Fruit fly (Drosophila melanogaster) whole organism, embryonic: ENCODE measurements around the gene CG7120.

Source experiments
- ATbp ChIP-seq: fragments of 200-800 bp; sonication (Bioruptor generic); optimal IDR thresholded peaks from 2 replicates; lab custom pipeline; 2017; ENCODE audit warnings: missing biosample characterization, mild to moderate bottlenecking, missing genetic modification characterization, missing genetic modification reagents
- Aef1 ChIP-seq: fragments of 200-800 bp; sonication (Bioruptor generic); IDR thresholded peaks from 3 replicates; pipeline ENCODE4 v1.3.6; 2022; ENCODE audit warnings: missing biosample characterization, missing genetic modification characterization
- Asciz ChIP-seq: fragments of 200-800 bp; sonication (Bioruptor generic); optimal IDR thresholded peaks from 2 replicates; lab custom pipeline; 2017; ENCODE audit warnings: missing biosample characterization, mild to moderate bottlenecking, missing genetic modification characterization, missing genetic modification reagents
- CG10431 ChIP-seq: fragments of 200-800 bp; sonication (Bioruptor generic); optimal IDR thresholded peaks from 3 replicates; lab custom pipeline; 2018; ENCODE audit warnings: missing biosample characterization, mild to moderate bottlenecking, missing genetic modification characterization
- CG11247 ChIP-seq: fragments of 200-800 bp; sonication (Bioruptor generic); IDR thresholded peaks from 2 replicates; pipeline ENCODE4 v1.3.6; 2022; ENCODE audit warnings: missing biosample characterization, missing genetic modification characterization
- CG11504 ChIP-seq: fragments of 200-800 bp; sonication (Bioruptor generic); optimal IDR thresholded peaks from 3 replicates; lab custom pipeline; 2019; ENCODE audit warnings: missing biosample characterization, mild to moderate bottlenecking, missing genetic modification characterization, moderate library complexity
- CG12155 ChIP-seq: fragments of 200-800 bp; sonication (Bioruptor generic); optimal IDR thresholded peaks from 3 replicates; lab custom pipeline; 2016; ENCODE audit warnings: missing biosample characterization, missing genetic modification characterization
- CG12236 ChIP-seq: fragments of 200-800 bp; sonication (Bioruptor generic); optimal IDR thresholded peaks from 2 replicates; lab custom pipeline; 2016; ENCODE audit warnings: missing biosample characterization, missing genetic modification characterization
- CG12299 ChIP-seq: fragments of 200-800 bp; sonication (Bioruptor generic); optimal IDR thresholded peaks from 2 replicates; lab custom pipeline; 2018; ENCODE audit warnings: missing biosample characterization, mild to moderate bottlenecking, missing genetic modification characterization
- CG12744 ChIP-seq: fragments of 200-800 bp; sonication (Bioruptor generic); optimal IDR thresholded peaks from 2 replicates; lab custom pipeline; 2016; ENCODE audit warnings: missing biosample characterization, missing genetic modification characterization
- CG13123 ChIP-seq: fragments of 200-800 bp; sonication (Bioruptor generic); optimal IDR thresholded peaks from 2 replicates; lab custom pipeline; 2016; ENCODE audit warnings: missing biosample characterization, missing genetic modification characterization
- CG14710 ChIP-seq: fragments of 200-800 bp; sonication (Bioruptor generic); optimal IDR thresholded peaks from 3 replicates; lab custom pipeline; 2019; ENCODE audit warnings: missing biosample characterization, mild to moderate bottlenecking, missing genetic modification characterization, moderate library complexity
- CG17829 ChIP-seq: fragments of 200-800 bp; optimal IDR thresholded peaks from 2 replicates; lab custom pipeline; 2019; ENCODE audit warnings: missing biosample characterization, mild to moderate bottlenecking, missing genetic modification characterization, moderate library complexity
- CG18599 ChIP-seq: fragments of 200-800 bp; sonication (Bioruptor generic); optimal IDR thresholded peaks from 3 replicates; lab custom pipeline; 2017; ENCODE audit warnings: missing biosample characterization, missing genetic modification characterization, mild to moderate bottlenecking, moderate library complexity, missing genetic modification reagents
- CG4820 ChIP-seq: fragments of 200-800 bp; sonication (Bioruptor generic); optimal IDR thresholded peaks from 3 replicates; lab custom pipeline; 2016; ENCODE audit warnings: missing biosample characterization, missing genetic modification characterization
- CG8281 ChIP-seq: fragments of 200-800 bp; sonication (Bioruptor generic); optimal IDR thresholded peaks from 2 replicates; lab custom pipeline; 2018; ENCODE audit warnings: missing biosample characterization, mild to moderate bottlenecking, missing genetic modification characterization, moderate library complexity
- CG8388 ChIP-seq: fragments of 200-800 bp; sonication (Bioruptor generic); optimal IDR thresholded peaks from 2 replicates; lab custom pipeline; 2019; ENCODE audit warnings: missing biosample characterization, mild to moderate bottlenecking, missing genetic modification characterization, moderate library complexity
- CG9727 ChIP-seq: fragments of 200-800 bp; sonication (Bioruptor generic); optimal IDR thresholded peaks from 3 replicates; lab custom pipeline; 2017; ENCODE audit warnings: missing biosample characterization, mild to moderate bottlenecking, missing genetic modification characterization
- CG9932 ChIP-seq: fragments of 200-800 bp; sonication (Bioruptor generic); IDR thresholded peaks from 2 replicates; pipeline ENCODE4 v1.3.6; 2022; ENCODE audit warnings: missing biosample characterization, missing genetic modification characterization
- Camta ChIP-seq: fragments of 200-800 bp; sonication (Bioruptor generic); optimal IDR thresholded peaks from 2 replicates; lab custom pipeline; 2016; ENCODE audit warnings: missing biosample characterization, missing genetic modification characterization
- D ChIP-seq, 2 experiments: fragments of 200-800 bp in 1 of 2; fragments of >200 bp in 1 of 2; sonication (Bioruptor generic) in 1 of 2; optimal IDR thresholded peaks; 2 replicates in 1 of 2; 3 replicates in 1 of 2; lab custom pipeline; 2017; ENCODE audit warnings: mild to moderate bottlenecking in 1 of 2, missing biosample characterization in 1 of 2, missing genetic modification characterization in 1 of 2, missing genetic modification reagents in 1 of 2
- Dip2 ChIP-seq: fragments of 200-800 bp; sonication (Bioruptor generic); IDR thresholded peaks from 2 replicates; pipeline ENCODE4 v1.3.6; 2022; ENCODE audit warnings: missing biosample characterization, missing genetic modification characterization
- E2f2 ChIP-seq: fragments of 200-800 bp; sonication (Bioruptor generic); IDR thresholded peaks from 2 replicates; pipeline ENCODE4 v1.3.6; 2022; ENCODE audit warnings: missing biosample characterization, missing genetic modification characterization
- GATAe ChIP-seq: fragments of 200-800 bp; sonication (Bioruptor generic); conservative IDR thresholded peaks from 2 replicates; pipeline ENCODE4 v1.3.6; 2022; ENCODE audit warnings: missing biosample characterization, missing genetic modification characterization
- Gsc ChIP-seq: fragments of 200-800 bp; sonication (Bioruptor generic); IDR thresholded peaks from 2 replicates; pipeline ENCODE4 v1.3.6; 2022; ENCODE audit warnings: missing biosample characterization, missing genetic modification characterization
- H15 ChIP-seq: fragments of 200-800 bp; sonication (Bioruptor generic); IDR thresholded peaks from 3 replicates; pipeline ENCODE4 v1.3.6; 2022; ENCODE audit warnings: missing biosample characterization, missing genetic modification characterization
- Hsf ChIP-seq: fragments of 200-800 bp; sonication (Bioruptor generic); optimal IDR thresholded peaks from 3 replicates; lab custom pipeline; 2016; ENCODE audit warnings: missing biosample characterization, missing genetic modification characterization
- Jarid2 ChIP-seq: fragments of 200-800 bp; sonication (Bioruptor generic); optimal IDR thresholded peaks from 3 replicates; lab custom pipeline; 2017; ENCODE audit warnings: mild to moderate bottlenecking, missing biosample characterization, missing genetic modification reagents, missing genetic modification characterization
- MESR4 ChIP-seq: fragments of 200-800 bp; sonication (Bioruptor generic); optimal IDR thresholded peaks from 2 replicates; lab custom pipeline; 2018; ENCODE audit warnings: missing biosample characterization, mild to moderate bottlenecking, missing genetic modification characterization, moderate library complexity
- Mes4 ChIP-seq: fragments of 200-800 bp; sonication (Bioruptor generic); optimal IDR thresholded peaks from 2 replicates; lab custom pipeline; 2016; ENCODE audit warnings: missing biosample characterization, missing genetic modification characterization
- Mrtf ChIP-seq: fragments of 200-800 bp; sonication (Bioruptor generic); IDR thresholded peaks from 3 replicates; pipeline ENCODE4 v1.3.6; 2022; ENCODE audit warnings: missing biosample characterization, missing genetic modification characterization
- Nf-YC ChIP-seq: fragments of 200-800 bp; optimal IDR thresholded peaks from 3 replicates; lab custom pipeline; 2019; ENCODE audit warnings: missing biosample characterization, mild to moderate bottlenecking, missing genetic modification characterization, moderate library complexity
- Rx ChIP-seq: fragments of 200-800 bp; sonication (Bioruptor generic); IDR thresholded peaks from 2 replicates; pipeline ENCODE4 v1.3.6; 2022; ENCODE audit warnings: missing biosample characterization, missing genetic modification characterization
- Sox100B ChIP-seq: fragments of 200-800 bp; sonication (Bioruptor generic); optimal IDR thresholded peaks from 3 replicates; lab custom pipeline; 2018; ENCODE audit warnings: missing biosample characterization, mild to moderate bottlenecking, missing genetic modification characterization
- bsh ChIP-seq, 2 experiments: fragments of 200-800 bp; sonication (Bioruptor generic); optimal IDR thresholded peaks; 2 replicates each; lab custom pipeline; 2017 to 2018; ENCODE audit warnings: mild to moderate bottlenecking in 2 of 2, missing biosample characterization in 2 of 2, missing genetic modification characterization in 2 of 2, moderate library complexity in 1 of 2
- caup ChIP-seq: fragments of 200-800 bp; sonication (Bioruptor generic); optimal IDR thresholded peaks from 3 replicates; lab custom pipeline; 2017; ENCODE audit warnings: missing biosample characterization, mild to moderate bottlenecking, missing genetic modification characterization, moderate library complexity; ENCODE audit not compliant: severe bottlenecking
- cg ChIP-seq: fragments of 200-800 bp; sonication (Bioruptor generic); optimal IDR thresholded peaks from 3 replicates; lab custom pipeline; 2019; ENCODE audit warnings: missing biosample characterization, mild to moderate bottlenecking, missing genetic modification characterization, moderate library complexity
- dati ChIP-seq: fragments of 200-800 bp; sonication (Bioruptor generic); IDR thresholded peaks from 2 replicates; pipeline ENCODE4 v1.3.6; 2022; ENCODE audit warnings: missing biosample characterization, missing genetic modification characterization
- fru ChIP-seq: fragments of >200 bp; optimal IDR thresholded peaks from 2 replicates; lab custom pipeline; 2017
- gcm ChIP-seq: fragments of 200-800 bp; sonication (Bioruptor generic); optimal IDR thresholded peaks from 2 replicates; lab custom pipeline; 2019; ENCODE audit warnings: missing biosample characterization, mild to moderate bottlenecking, missing genetic modification characterization, moderate library complexity
- gem ChIP-seq: fragments of 200-800 bp; sonication (Bioruptor generic); optimal IDR thresholded peaks from 2 replicates; lab custom pipeline; 2019; ENCODE audit warnings: missing biosample characterization, mild to moderate bottlenecking, missing genetic modification characterization, moderate library complexity
- gsb ChIP-seq: fragments of 200-800 bp; sonication (Bioruptor generic); IDR thresholded peaks from 2 replicates; pipeline ENCODE4 v1.3.6; 2022; ENCODE audit warnings: missing biosample characterization, missing genetic modification characterization
- gt ChIP-seq: fragments of 200-800 bp; sonication (Bioruptor generic); IDR thresholded peaks from 2 replicates; pipeline ENCODE4 v1.3.6; 2022; ENCODE audit warnings: missing biosample characterization, missing genetic modification characterization
- kni ChIP-seq: fragments of 200-800 bp; sonication (Bioruptor generic); optimal IDR thresholded peaks from 3 replicates; lab custom pipeline; 2017; ENCODE audit warnings: mild to moderate bottlenecking, missing biosample characterization, missing genetic modification reagents, missing genetic modification characterization
- phol ChIP-seq: fragments of 200-800 bp; sonication (Bioruptor generic); optimal IDR thresholded peaks from 3 replicates; lab custom pipeline; 2018; ENCODE audit warnings: missing biosample characterization, mild to moderate bottlenecking, missing genetic modification characterization, moderate library complexity
- pros ChIP-seq: fragments of 200-800 bp; sonication (Bioruptor generic); optimal IDR thresholded peaks from 3 replicates; lab custom pipeline; 2019; ENCODE audit warnings: missing biosample characterization, mild to moderate bottlenecking, missing genetic modification characterization, moderate library complexity
- seq ChIP-seq: fragments of 200-800 bp; sonication (Bioruptor generic); IDR thresholded peaks from 2 replicates; pipeline ENCODE4 v1.3.6; 2022; ENCODE audit warnings: missing biosample characterization, missing genetic modification characterization
- vfl ChIP-seq: fragments of 200-800 bp; sonication (Bioruptor generic); optimal IDR thresholded peaks from 2 replicates; lab custom pipeline; 2016; ENCODE audit warnings: missing biosample characterization, missing genetic modification characterization
- vnd ChIP-seq: fragments of 200-800 bp; sonication (Bioruptor generic); IDR thresholded peaks from 3 replicates; pipeline ENCODE4 v1.3.6; 2022; ENCODE audit warnings: missing biosample characterization, missing genetic modification characterization; ENCODE audit not compliant: partially characterized antibody

The CG7120 gene

DNA sequence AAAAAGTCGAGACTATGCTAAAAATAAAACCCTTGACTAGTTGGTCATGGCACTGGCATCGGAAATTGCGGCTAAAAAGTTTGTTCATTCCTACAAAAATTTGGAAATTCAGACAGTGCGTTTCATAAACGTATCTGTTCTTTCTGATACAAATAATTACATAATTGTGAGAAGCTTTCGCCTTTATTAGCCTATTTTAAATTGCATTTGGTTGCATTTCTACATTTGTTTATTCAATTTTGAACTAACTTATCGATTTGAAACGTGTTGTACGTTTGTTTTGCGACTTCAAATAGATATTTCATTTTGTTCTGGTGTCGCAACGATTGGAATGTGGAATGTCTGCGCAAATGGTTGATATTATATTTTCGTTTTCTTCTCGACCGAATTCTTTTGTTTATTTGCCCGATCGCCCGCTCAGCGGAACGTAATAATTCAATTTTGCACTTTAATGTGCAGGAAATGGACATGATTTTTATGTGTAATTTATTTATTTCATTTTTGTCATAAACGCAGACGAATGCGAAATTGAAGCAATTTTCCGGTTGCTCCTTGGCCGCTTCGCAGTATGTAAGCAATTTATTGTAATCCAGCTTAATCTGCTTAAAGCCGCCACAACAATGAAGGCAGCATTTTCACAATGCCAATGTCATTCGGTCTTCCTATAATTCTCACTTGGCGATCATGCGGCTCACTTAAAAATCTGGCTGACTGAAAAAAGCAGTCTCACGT is 50.4 kb downstream of the CG7120 start (continued):
- TF ChIP-seq Sox100B (GFP tag; lab: Kevin White, UChicago), result peak; percentile 32
- no peak for TF ChIP-seq Gsc (GFP tag; lab: Robert Waterston, UW)
- TF ChIP-seq MESR4 (GFP tag; lab: Kevin White, UChicago), result no peak
- no peak for TF ChIP-seq CG9727 (GFP tag; lab: Kevin White, UChicago)
- peak; percentile 51 for TF ChIP-seq Nf-YC
- peak; percentile 34 for TF ChIP-seq Camta (GFP tag; lab: Kevin White, UChicago)
- TF ChIP-seq seq (GFP tag; lab: Robert Waterston, UW), result peak; percentile 45; the same call in 1 of the 2 replicates
- TF ChIP-seq CG10431 (GFP tag; lab: Kevin White, UChicago), result no peak
- no peak for TF ChIP-seq Jarid2 (GFP tag; lab: Kevin White, UChicago)
- TF ChIP-seq CG11247, result no peak
- no peak for TF ChIP-seq D (optimal IDR thresholded peaks at IDR 0.05; lab: Kevin White, UChicago)
- no peak for TF ChIP-seq D (GFP tag; optimal IDR thresholded peaks at IDR 0.05; lab: Kevin White, UChicago)
- peak; percentile 22; the same call in 1 of the 2 replicates for TF ChIP-seq E2f2 (GFP tag; lab: Robert Waterston, UW)
- no peak for TF ChIP-seq CG12299 (tag; lab: Kevin White, UChicago)
- TF ChIP-seq gem, result peak; percentile 71
- no peak for TF ChIP-seq vnd (GFP tag; lab: Robert Waterston, UW)
- TF ChIP-seq phol (tag; lab: Kevin White, UChicago), result peak; percentile 30
- no peak for TF ChIP-seq CG12744 (GFP tag; lab: Kevin White, UChicago)
- peak; percentile 27 for TF ChIP-seq ATbp (GFP tag; lab: Kevin White, UChicago)
- TF ChIP-seq Hsf (GFP tag; lab: Kevin White, UChicago), result peak; percentile 54
- TF ChIP-seq Rx (GFP tag; lab: Robert Waterston, UW), result no peak; the same call in 1 of the 2 replicates
- peak; percentile 79 for TF ChIP-seq CG9932 (GFP tag; lab: Robert Waterston, UW)
- no peak for TF ChIP-seq CG12236
- peak; percentile 70 for TF ChIP-seq caup (GFP tag; lab: Kevin White, UChicago)
- no peak for TF ChIP-seq fru (lab: Kevin White, UChicago)
- TF ChIP-seq CG11504, result peak; percentile 71
- TF ChIP-seq Aef1 (GFP tag; lab: Robert Waterston, UW), result no peak; the same call in 2 of the 3 replicates
- TF ChIP-seq Asciz (GFP tag; lab: Kevin White, UChicago), result peak; percentile 36
- TF ChIP-seq dati (GFP tag; lab: Robert Waterston, UW), result no peak
- TF ChIP-seq Mes4, result peak; percentile 5
- no peak for TF ChIP-seq CG14710 (tag; lab: Kevin White, UChicago)
- TF ChIP-seq cg (GFP tag; lab: Kevin White, UChicago), result no peak
- no peak for TF ChIP-seq CG13123 (GFP tag; lab: Kevin White, UChicago)
- TF ChIP-seq gcm (GFP tag; lab: Kevin White, UChicago), result no peak
- TF ChIP-seq pros (GFP tag; lab: Kevin White, UChicago), result no peak
- peak; percentile 46; the same call in 1 of the 3 replicates for TF ChIP-seq Mrtf (GFP tag; lab: Robert Waterston, UW)
- no peak for TF ChIP-seq gt (GFP tag; lab: Robert Waterston, UW)
- TF ChIP-seq vfl (GFP tag; lab: Kevin White, UChicago), result no peak
- TF ChIP-seq CG8388 (GFP tag; lab: Kevin White, UChicago), result peak; percentile 11
- no peak for TF ChIP-seq CG17829 (tag; lab: Kevin White, UChicago)
- no peak for TF ChIP-seq Dip2
- no peak for TF ChIP-seq kni (GFP tag; lab: Kevin White, UChicago)
- TF ChIP-seq H15, result no peak
- peak; percentile 3 for TF ChIP-seq CG4820 (GFP tag; lab: Kevin White, UChicago)
- peak in 1 of 2 experiments; percentile 12 for TF ChIP-seq bsh (GFP tag; optimal IDR thresholded peaks at IDR 0.05; lab: Kevin White, UChicago)
- peak; percentile 70 for TF ChIP-seq CG18599 (GFP tag; lab: Kevin White, UChicago)
- TF ChIP-seq CG12155 (GFP tag; lab: Kevin White, UChicago), result peak; percentile 67
- TF ChIP-seq CG8281 (tag; lab: Kevin White, UChicago), result no peak
- TF ChIP-seq gsb (GFP tag; lab: Robert Waterston, UW), result no peak
- TF ChIP-seq GATAe (GFP tag; lab: Robert Waterston, UW), result no peak
